Fruit fly (Drosophila melanogaster): Measurements from ENCODE around the gene hep.

hep gene

DNA sequence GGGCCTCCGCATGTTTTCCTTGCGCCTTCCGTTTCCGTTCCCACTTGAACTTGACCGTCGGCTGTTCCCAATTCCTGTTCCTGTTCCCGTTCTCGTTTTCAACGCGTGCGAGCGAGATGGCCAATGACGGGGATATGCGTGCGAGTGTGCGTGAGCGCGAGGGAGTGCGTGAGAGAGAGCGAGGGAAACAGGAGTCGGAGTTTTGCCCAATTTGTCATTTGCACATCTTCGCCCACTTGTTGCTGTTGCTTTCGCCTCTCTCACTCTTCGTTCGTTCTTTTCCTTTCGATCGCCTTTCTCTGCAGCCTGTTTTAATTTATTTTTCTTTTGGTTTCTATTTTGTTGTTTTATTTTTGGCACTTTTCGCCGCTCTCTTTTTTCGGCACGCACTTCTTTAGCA, 21.6 kb upstream of the hep start:
- TF ChIP-seq Myc (optimal IDR thresholded peaks at IDR 0.05) (peak; percentile 7), sage (GFP tag; optimal IDR thresholded peaks at IDR 0.05) (no peak), psq (GFP tag; optimal IDR thresholded peaks at IDR 0.05) (peak; percentile 84), CG9705 (GFP tag; optimal IDR thresholded peaks at IDR 0.05) (no peak), usp (GFP tag; optimal IDR thresholded peaks at IDR 0.05) (no peak), dl (GFP tag; optimal IDR thresholded peaks at IDR 0.05; ENCODE audit: insufficient read depth in 1 of 2, partially characterized antibody in 2 of 2) (no peak), Dif (GFP tag; optimal IDR thresholded peaks at IDR 0.05; ENCODE audit: partially characterized antibody) (no peak), rgr (GFP tag; optimal IDR thresholded peaks at IDR 0.05) (no peak), Sp1 (GFP tag; optimal IDR thresholded peaks at IDR 0.05) (peak; percentile 55), HLH106 (tag; optimal IDR thresholded peaks at IDR 0.05) (peak; percentile 10)

DNA sequence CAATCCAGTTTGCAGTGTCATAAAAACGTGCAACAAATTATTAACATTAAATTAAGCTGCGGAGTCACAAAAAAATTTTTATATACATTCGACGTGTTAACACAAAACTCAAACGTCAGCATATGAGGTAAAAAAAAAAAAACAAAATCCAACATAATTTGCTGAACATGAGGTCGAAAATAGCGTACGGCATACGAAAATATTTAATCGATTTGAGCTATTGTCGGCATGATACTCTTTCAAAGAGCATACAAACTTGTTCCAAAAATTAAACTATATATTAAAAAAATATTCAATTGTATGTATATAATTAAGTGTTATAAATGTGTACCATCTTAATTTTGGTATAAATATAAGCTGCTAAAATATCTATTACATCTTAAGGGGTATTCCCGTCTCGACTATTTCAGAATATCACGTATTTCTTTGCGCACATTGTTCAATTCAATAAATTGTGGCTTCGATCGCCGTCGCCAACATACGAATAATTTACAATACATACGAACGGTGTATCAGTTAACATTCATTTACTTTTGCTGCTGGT, 19.4 kb upstream of the hep start:
- TF ChIP-seq sv (GFP tag; optimal IDR thresholded peaks at IDR 0.05), result no peak
- no peak for TF ChIP-seq tai (GFP tag; optimal IDR thresholded peaks at IDR 0.05)
- TF ChIP-seq CG32264 (GFP tag; optimal IDR thresholded peaks at IDR 0.05), result no peak
- no peak for TF ChIP-seq sage (GFP tag; optimal IDR thresholded peaks at IDR 0.05)
- no peak for TF ChIP-seq br (GFP tag; optimal IDR thresholded peaks at IDR 0.05)
- peak; percentile 11 for TF ChIP-seq psq (GFP tag; optimal IDR thresholded peaks at IDR 0.05)
- no peak for TF ChIP-seq CG9705 (GFP tag; optimal IDR thresholded peaks at IDR 0.05)
- peak; percentile 32 for TF ChIP-seq HLH106 (tag; optimal IDR thresholded peaks at IDR 0.05)
- TF ChIP-seq Mio (GFP tag; optimal IDR thresholded peaks at IDR 0.05), result no peak
- no peak for TF ChIP-seq GATAd (GFP tag; optimal IDR thresholded peaks at IDR 0.05)
- TF ChIP-seq Hnf4 (GFP tag; optimal IDR thresholded peaks at IDR 0.05), result no peak
- no peak for TF ChIP-seq usp (GFP tag; optimal IDR thresholded peaks at IDR 0.05)
- TF ChIP-seq lola (GFP tag; optimal IDR thresholded peaks at IDR 0.05), result no peak
- no peak for TF ChIP-seq woc (GFP tag; optimal IDR thresholded peaks at IDR 0.05)
- TF ChIP-seq foxo (GFP tag; optimal IDR thresholded peaks at IDR 0.05), result no peak

DNA sequence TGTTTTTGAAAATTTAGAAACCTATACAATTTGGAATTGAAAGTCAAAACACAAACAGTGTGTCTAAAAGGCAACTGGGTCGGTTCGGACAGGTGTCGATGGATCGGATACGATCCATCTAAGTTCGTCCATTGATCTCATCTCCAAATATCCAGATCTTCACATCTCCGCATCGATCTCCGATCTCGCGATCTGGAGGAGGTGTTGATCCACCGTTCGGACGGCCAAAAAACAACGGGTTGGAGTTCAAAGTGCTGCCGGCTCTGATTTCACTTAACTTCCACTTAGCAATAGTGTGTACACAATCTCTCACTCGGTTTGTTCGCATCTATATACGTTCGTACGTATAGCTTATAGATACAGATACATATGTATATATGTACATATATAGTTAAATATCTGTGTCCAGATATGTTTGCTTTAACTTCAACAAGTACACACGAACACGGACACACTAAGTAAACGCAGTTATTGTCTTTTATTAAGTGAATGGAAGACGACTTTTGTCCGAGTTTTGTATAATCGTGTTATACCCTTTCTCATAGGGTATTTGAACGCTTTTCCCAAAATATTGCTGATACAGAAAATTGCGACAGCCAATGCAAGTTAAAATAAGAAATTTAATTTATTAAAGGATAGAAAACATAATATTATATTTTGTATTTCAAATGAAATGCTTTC, 18.1 kb upstream of the hep start, which contains the start of gene Fer3HCH:
Gene Fer3HCH (minus strand): TSS at position 51 of the 681 bp plus-strand sequence.
- TF ChIP-seq fru (GFP tag; optimal IDR thresholded peaks at IDR 0.05), result no peak
- no peak for TF ChIP-seq HLH106 (tag; optimal IDR thresholded peaks at IDR 0.05)
- TF ChIP-seq woc (GFP tag; optimal IDR thresholded peaks at IDR 0.05), result no peak
- TF ChIP-seq usp (GFP tag; optimal IDR thresholded peaks at IDR 0.05), result no peak
- TF ChIP-seq dl (GFP tag; optimal IDR thresholded peaks at IDR 0.05; ENCODE audit: insufficient read depth in 1 of 2, partially characterized antibody in 2 of 2), result no peak
- no peak for TF ChIP-seq Vsx2 (GFP tag; optimal IDR thresholded peaks at IDR 0.05; ENCODE audit: partially characterized antibody)
- TF ChIP-seq Hr78 (GFP tag; optimal IDR thresholded peaks at IDR 0.05), result no peak
- no peak for TF ChIP-seq lola (GFP tag; optimal IDR thresholded peaks at IDR 0.05)
- TF ChIP-seq Hr83 (GFP tag; optimal IDR thresholded peaks at IDR 0.05; ENCODE audit: poor library complexity, severe bottlenecking), result no peak
- TF ChIP-seq br (GFP tag; optimal IDR thresholded peaks at IDR 0.05), result no peak
- TF ChIP-seq Abd-B (GFP tag; optimal IDR thresholded peaks at IDR 0.05), result no peak
- TF ChIP-seq dsf (GFP tag; optimal IDR thresholded peaks at IDR 0.05; ENCODE audit: borderline replicate concordance), result no peak
- no peak for TF ChIP-seq OdsH (GFP tag; optimal IDR thresholded peaks at IDR 0.05)
- no peak for TF ChIP-seq jim (GFP tag; optimal IDR thresholded peaks at IDR 0.05)
- no peak for TF ChIP-seq brk (GFP tag; optimal IDR thresholded peaks at IDR 0.05)

DNA sequence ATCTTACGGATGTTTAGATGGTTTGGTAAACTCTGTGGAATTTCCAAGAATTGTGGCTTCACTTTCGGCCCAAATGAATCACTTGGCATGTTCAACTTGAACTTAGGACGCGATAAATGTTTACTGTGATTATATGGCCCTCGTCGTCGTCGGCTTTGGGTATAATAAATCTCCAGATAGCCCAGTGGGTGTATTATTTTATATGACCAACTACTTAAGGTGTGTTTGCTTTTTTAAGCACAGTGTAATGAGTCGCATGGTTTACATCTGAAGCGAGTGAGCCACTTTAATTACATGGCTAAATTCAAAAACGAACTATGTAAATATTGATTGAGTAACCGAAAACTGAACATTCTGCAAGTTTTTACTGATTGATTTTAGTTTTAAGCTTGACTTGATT, 15.0 kb upstream of the hep start:
- TF ChIP-seq Sp1 (GFP tag; optimal IDR thresholded peaks at IDR 0.05) (no peak), HLH106 (tag; optimal IDR thresholded peaks at IDR 0.05) (no peak), h (GFP tag; optimal IDR thresholded peaks at IDR 0.05) (no peak), Dif (GFP tag; optimal IDR thresholded peaks at IDR 0.05; ENCODE audit: partially characterized antibody) (no peak), sage (GFP tag; optimal IDR thresholded peaks at IDR 0.05) (no peak), Hr78 (GFP tag; optimal IDR thresholded peaks at IDR 0.05) (no peak), Rel (GFP tag; optimal IDR thresholded peaks at IDR 0.05) (no peak), Rel (tag; optimal IDR thresholded peaks at IDR 0.05) (no peak), brk (GFP tag; optimal IDR thresholded peaks at IDR 0.05) (no peak), CG32264 (GFP tag; optimal IDR thresholded peaks at IDR 0.05) (no peak), GATAd (GFP tag; optimal IDR thresholded peaks at IDR 0.05) (no peak)

Measured in whole organism, wandering third instar larva.